Worm (Caenorhabditis elegans): ENCODE data around the gene fbxc-22.
A peak's percentile ranks its signal among the peaks of the same experiment; 100 is the strongest.

The fbxc-22 gene

ce11 chrII:1676088-1676487, 14.8 kb downstream of the fbxc-22 start, which contains the start of gene fbxb-17:
Gene fbxb-17 (plus strand): TSS chrII:1676388.
- TF ChIP-seq skn-1 (tag; optimal IDR thresholded peaks at IDR 0.05) (no peak), nhr-237 (tag; optimal IDR thresholded peaks at IDR 0.05) (no peak), fos-1 (tag; optimal IDR thresholded peaks at IDR 0.05) (no peak), elt-3 (tag; optimal IDR thresholded peaks at IDR 0.05) (no peak), unc-30 (tag; optimal IDR thresholded peaks at IDR 0.05) (no peak), aly-2 (tag; optimal IDR thresholded peaks at IDR 0.05) (no peak)

- TF ChIP-seq unc-130 (tag; optimal IDR thresholded peaks at IDR 0.05) = no peak
- no peak for TF ChIP-seq lin-39 (tag; optimal IDR thresholded peaks at IDR 0.05)
- TF ChIP-seq unc-62 (GFP tag; optimal IDR thresholded peaks at IDR 0.05) = no peak
- no peak for TF ChIP-seq jun-1 (tag; optimal IDR thresholded peaks at IDR 0.05)
- no peak for TF ChIP-seq Y116A8C.19 (tag; optimal IDR thresholded peaks at IDR 0.05; ENCODE audit: borderline replicate concordance)
- no peak for TF ChIP-seq ceh-8 (GFP tag; optimal IDR thresholded peaks at IDR 0.05)
- no peak for TF ChIP-seq tbx-2 (tag; optimal IDR thresholded peaks at IDR 0.05)
- no peak for TF ChIP-seq lin-35 (GFP tag; optimal IDR thresholded peaks at IDR 0.05)
- no peak for TF ChIP-seq ztf-11 (tag; optimal IDR thresholded peaks at IDR 0.05)
- no peak for TF ChIP-seq alr-1 (tag; optimal IDR thresholded peaks at IDR 0.05; ENCODE audit: borderline replicate concordance)
- TF ChIP-seq rnt-1 (tag; optimal IDR thresholded peaks at IDR 0.05) = no peak
- TF ChIP-seq nhr-90 (tag; optimal IDR thresholded peaks at IDR 0.05; ENCODE audit: poor library complexity) = no peak
- no peak for TF ChIP-seq nhr-85 (tag)
- no peak for TF ChIP-seq efl-1 (optimal IDR thresholded peaks at IDR 0.05)
- no peak for TF ChIP-seq efl-1 (GFP tag; optimal IDR thresholded peaks at IDR 0.05 in 1 of 2)
- no peak for TF ChIP-seq aha-1 (tag; optimal IDR thresholded peaks at IDR 0.05)
- no peak for TF ChIP-seq elt-2 (tag; optimal IDR thresholded peaks at IDR 0.05)
- TF ChIP-seq tlp-1 (tag; optimal IDR thresholded peaks at IDR 0.05) = no peak
- TF ChIP-seq mef-2 (tag; optimal IDR thresholded peaks at IDR 0.05) = no peak
- no peak for TF ChIP-seq nhr-20 (tag; optimal IDR thresholded peaks at IDR 0.05)
- no peak for TF ChIP-seq dsc-1 (tag; optimal IDR thresholded peaks at IDR 0.05)
Measured at ce11 chrII:1672673-1673072, 18.2 kb downstream of the fbxc-22 start.

- no peak for TF ChIP-seq efl-1 (optimal IDR thresholded peaks at IDR 0.05)
- peak in 1 of 2 experiments; percentile 23 for TF ChIP-seq efl-1 (GFP tag; optimal IDR thresholded peaks at IDR 0.05 in 1 of 2)
- TF ChIP-seq efl-3 (GFP tag; optimal IDR thresholded peaks at IDR 0.05) = no peak
Measured at ce11 chrII:1670985-1671384, 19.9 kb downstream of the fbxc-22 start.

ce11 chrII:1670260-1670879, 20.5 kb downstream of the fbxc-22 start, which contains the start of gene nhx-6:
Gene nhx-6 (plus strand): TSS chrII:1670829.
- TF ChIP-seq elt-2 (tag; optimal IDR thresholded peaks at IDR 0.05) = peak; percentile 77
- TF ChIP-seq tlp-1 (tag; optimal IDR thresholded peaks at IDR 0.05) = no peak

ce11 chrII:1668913-1669312, 22.0 kb downstream of the fbxc-22 start, which contains the start of gene srw-97:
Gene srw-97 (minus strand): TSS chrII:1669013.
- TF ChIP-seq sup-37 (GFP tag; optimal IDR thresholded peaks at IDR 0.05) = no peak
- TF ChIP-seq snu-23 (GFP tag; optimal IDR thresholded peaks at IDR 0.05) = no peak
- TF ChIP-seq ceh-8 (GFP tag; optimal IDR thresholded peaks at IDR 0.05) = no peak
- no peak for TF ChIP-seq elt-2 (tag; optimal IDR thresholded peaks at IDR 0.05)
- no peak for TF ChIP-seq ceh-90 (tag; optimal IDR thresholded peaks at IDR 0.05)
- no peak for TF ChIP-seq fkh-4 (tag; optimal IDR thresholded peaks at IDR 0.05; ENCODE audit: borderline replicate concordance)
- TF ChIP-seq grh-1 (GFP tag; IDR thresholded peaks at IDR 0.05) = no peak
- no peak for TF ChIP-seq rnt-1 (tag; optimal IDR thresholded peaks at IDR 0.05)

All from whole organism, L1 larva.